Fruit fly (Drosophila melanogaster) whole organism, embryonic: ENCODE data around the gene nmo.

Source experiments
- Ada2b ChIP-seq: fragments of 200-800 bp; sonication (Bioruptor generic); IDR thresholded peaks from 2 replicates; pipeline ENCODE4 v1.3.6; 2022; ENCODE audit warnings: missing biosample characterization, missing genetic modification characterization
- Asciz ChIP-seq: fragments of 200-800 bp; sonication (Bioruptor generic); optimal IDR thresholded peaks from 2 replicates; lab custom pipeline; 2017; ENCODE audit warnings: missing biosample characterization, mild to moderate bottlenecking, missing genetic modification characterization, missing genetic modification reagents
- Awh ChIP-seq: fragments of 200-800 bp; sonication (Bioruptor generic); IDR thresholded peaks from 2 replicates; pipeline ENCODE4, ENCODE4 v1.3.6; 2022; ENCODE audit warnings: missing biosample characterization, missing genetic modification characterization
- CG10366 ChIP-seq: fragments of 200-800 bp; sonication (Bioruptor generic); IDR thresholded peaks from 2 replicates; pipeline ENCODE4 v1.3.6; 2022; ENCODE audit warnings: missing biosample characterization, missing genetic modification characterization
- CG10543 ChIP-seq: fragments of 200-800 bp; sonication (Bioruptor generic); optimal IDR thresholded peaks from 3 replicates; lab custom pipeline; 2017; ENCODE audit warnings: missing biosample characterization, mild to moderate bottlenecking, missing genetic modification characterization, moderate library complexity
- CG11504 ChIP-seq: fragments of 200-800 bp; sonication (Bioruptor generic); optimal IDR thresholded peaks from 3 replicates; lab custom pipeline; 2019; ENCODE audit warnings: missing biosample characterization, mild to moderate bottlenecking, missing genetic modification characterization, moderate library complexity
- CG12942 ChIP-seq: fragments of 200-800 bp; sonication (Bioruptor generic); optimal IDR thresholded peaks from 3 replicates; lab custom pipeline; 2016; ENCODE audit warnings: missing biosample characterization, missing genetic modification characterization
- CG13424 ChIP-seq: fragments of 200-800 bp; sonication (Bioruptor generic); optimal IDR thresholded peaks from 2 replicates; lab custom pipeline; 2019; ENCODE audit warnings: missing biosample characterization, mild to moderate bottlenecking, missing genetic modification characterization, moderate library complexity
- CG14710 ChIP-seq: fragments of 200-800 bp; sonication (Bioruptor generic); optimal IDR thresholded peaks from 3 replicates; lab custom pipeline; 2019; ENCODE audit warnings: missing biosample characterization, mild to moderate bottlenecking, missing genetic modification characterization, moderate library complexity
- CG14965 ChIP-seq: fragments of 200-800 bp; sonication (Bioruptor generic); optimal IDR thresholded peaks from 2 replicates; lab custom pipeline; 2016; ENCODE audit warnings: missing biosample characterization, missing genetic modification characterization, borderline replicate concordance
- CG15601 ChIP-seq: fragments of 200-800 bp; sonication (Bioruptor generic); optimal IDR thresholded peaks from 3 replicates; lab custom pipeline; 2019; ENCODE audit warnings: missing biosample characterization, mild to moderate bottlenecking, missing genetic modification characterization, moderate library complexity
- CG17361 ChIP-seq: fragments of 200-800 bp; sonication (Bioruptor generic); IDR thresholded peaks from 3 replicates; pipeline ENCODE4 v1.3.6; 2022; ENCODE audit warnings: missing biosample characterization, missing genetic modification characterization
- CG18599 ChIP-seq: fragments of 200-800 bp; sonication (Bioruptor generic); optimal IDR thresholded peaks from 3 replicates; lab custom pipeline; 2017; ENCODE audit warnings: missing biosample characterization, missing genetic modification characterization, mild to moderate bottlenecking, moderate library complexity, missing genetic modification reagents
- CG2712 ChIP-seq: fragments of 200-800 bp; optimal IDR thresholded peaks from 3 replicates; lab custom pipeline; 2019; ENCODE audit warnings: missing biosample characterization, mild to moderate bottlenecking, missing genetic modification characterization, moderate library complexity
- CG31441 ChIP-seq: fragments of 200-800 bp; sonication (Bioruptor generic); IDR thresholded peaks from 2 replicates; pipeline ENCODE4 v1.3.6; 2022; ENCODE audit warnings: missing biosample characterization, missing genetic modification characterization
- CG4360 ChIP-seq: fragments of 200-800 bp; sonication (Bioruptor generic); IDR thresholded peaks from 2 replicates; pipeline ENCODE4 v1.3.6; 2022; ENCODE audit warnings: missing biosample characterization, missing genetic modification characterization
- CG6689 ChIP-seq: fragments of 200-800 bp; sonication (Bioruptor generic); IDR thresholded peaks from 2 replicates; pipeline ENCODE4 v1.3.6; 2022; ENCODE audit warnings: missing biosample characterization, missing genetic modification characterization
- CG8924 ChIP-seq: fragments of 200-800 bp; optimal IDR thresholded peaks from 3 replicates; lab custom pipeline; 2019; ENCODE audit warnings: missing biosample characterization, mild to moderate bottlenecking, missing genetic modification characterization, moderate library complexity
- Dbx ChIP-seq: fragments of 200-800 bp; sonication (Bioruptor generic); IDR thresholded peaks from 3 replicates; pipeline ENCODE4 v1.3.6; 2022; ENCODE audit warnings: missing biosample characterization, missing genetic modification characterization
- E2f2 ChIP-seq: fragments of 200-800 bp; sonication (Bioruptor generic); IDR thresholded peaks from 2 replicates; pipeline ENCODE4 v1.3.6; 2022; ENCODE audit warnings: missing biosample characterization, missing genetic modification characterization
- Ets65A ChIP-seq: fragments of 200-800 bp; sonication (Bioruptor generic); peaks from one replicate; lab custom pipeline; 2016; ENCODE audit warnings: missing biosample characterization, missing genetic modification characterization
- Fer1 ChIP-seq: fragments of 200-800 bp; sonication (Bioruptor generic); optimal IDR thresholded peaks from 2 replicates; lab custom pipeline; 2017; ENCODE audit warnings: missing biosample characterization, mild to moderate bottlenecking, missing genetic modification characterization
- Gug ChIP-seq: fragments of 200-800 bp; sonication (Bioruptor generic); IDR thresholded peaks from 4 replicates; pipeline ENCODE4 v1.3.6; 2022; ENCODE audit warnings: missing biosample characterization, missing genetic modification characterization
- HHEX ChIP-seq: fragments of 200-800 bp; sonication (Bioruptor generic); optimal IDR thresholded peaks from 3 replicates; lab custom pipeline; 2017; ENCODE audit warnings: missing biosample characterization, mild to moderate bottlenecking, missing genetic modification characterization, missing genetic modification reagents
- Hmr ChIP-seq: fragments of 200-800 bp; sonication (Bioruptor generic); optimal IDR thresholded peaks from 3 replicates; lab custom pipeline; 2017; ENCODE audit warnings: mild to moderate bottlenecking, missing biosample characterization, missing genetic modification reagents, missing genetic modification characterization
- Hsf ChIP-seq: fragments of 200-800 bp; sonication (Bioruptor generic); optimal IDR thresholded peaks from 3 replicates; lab custom pipeline; 2016; ENCODE audit warnings: missing biosample characterization, missing genetic modification characterization
- Kr ChIP-seq: fragments of 200-800 bp; sonication (Bioruptor generic); optimal IDR thresholded peaks from 2 replicates; lab custom pipeline; 2017; ENCODE audit warnings: missing biosample characterization, mild to moderate bottlenecking, missing genetic modification characterization
- MESR4 ChIP-seq: fragments of 200-800 bp; sonication (Bioruptor generic); optimal IDR thresholded peaks from 2 replicates; lab custom pipeline; 2018; ENCODE audit warnings: missing biosample characterization, mild to moderate bottlenecking, missing genetic modification characterization, moderate library complexity
- Pdp1 ChIP-seq, 2 experiments: fragments of 200-800 bp; sonication (Bioruptor generic); optimal IDR thresholded peaks; 3 replicates each; lab custom pipeline; 2016; ENCODE audit warnings: missing biosample characterization in 2 of 2, missing genetic modification characterization in 2 of 2, mild to moderate bottlenecking in 1 of 2, moderate library complexity in 1 of 2
- Side ChIP-seq: fragments of 200-800 bp; sonication (Bioruptor generic); optimal IDR thresholded peaks from 2 replicates; lab custom pipeline; 2016; ENCODE audit warnings: missing biosample characterization, missing genetic modification characterization
- Xbp1 ChIP-seq: fragments of 200-800 bp; sonication (Bioruptor generic); optimal IDR thresholded peaks from 3 replicates; lab custom pipeline; 2016; ENCODE audit warnings: missing biosample characterization, mild to moderate bottlenecking, missing genetic modification characterization
- Xrp1 ChIP-seq: fragments of 200-800 bp; sonication (Bioruptor generic); IDR thresholded peaks from 2 replicates; pipeline ENCODE4 v1.3.6; 2022; ENCODE audit warnings: missing biosample characterization, missing genetic modification characterization
- az2 ChIP-seq: fragments of 200-800 bp; sonication (Bioruptor generic); optimal IDR thresholded peaks from 3 replicates; lab custom pipeline; 2016; ENCODE audit warnings: missing biosample characterization, missing genetic modification characterization
- chn ChIP-seq: fragments of 200-800 bp; sonication (Bioruptor generic); optimal IDR thresholded peaks from 2 replicates; lab custom pipeline; 2016; ENCODE audit warnings: missing biosample characterization, missing genetic modification characterization
- fd96Cb ChIP-seq: fragments of 200-800 bp; sonication (Bioruptor generic); optimal IDR thresholded peaks from 2 replicates; lab custom pipeline; 2018; ENCODE audit warnings: missing biosample characterization, mild to moderate bottlenecking, missing genetic modification characterization, moderate library complexity
- insv ChIP-seq, 2 experiments: fragments of 200-800 bp; sonication (Bioruptor generic); optimal IDR thresholded peaks; 3 replicates each; lab custom pipeline; 2016 to 2018; ENCODE audit warnings: missing biosample characterization in 2 of 2, missing genetic modification characterization in 2 of 2
- lov ChIP-seq, 2 experiments: fragments of 200-800 bp in 1 of 2; fragments of >200 bp in 1 of 2; sonication (Bioruptor generic) in 1 of 2; IDR thresholded peaks in 1 of 2; optimal IDR thresholded peaks in 1 of 2; 2 replicates in 1 of 2; 3 replicates in 1 of 2; pipeline versions ENCODE4 v1.3.6 to Lab custom; 2017 to 2022; ENCODE audit warnings: missing biosample characterization in 1 of 2, missing genetic modification characterization in 1 of 2
- phol ChIP-seq: fragments of 200-800 bp; sonication (Bioruptor generic); optimal IDR thresholded peaks from 3 replicates; lab custom pipeline; 2018; ENCODE audit warnings: missing biosample characterization, mild to moderate bottlenecking, missing genetic modification characterization, moderate library complexity
- row ChIP-seq: fragments of 200-800 bp; sonication (Bioruptor generic); IDR thresholded peaks from 3 replicates; pipeline ENCODE4 v1.3.6; 2022; ENCODE audit warnings: missing biosample characterization, missing genetic modification characterization
- scrt ChIP-seq: fragments of 200-800 bp; sonication (Bioruptor generic); optimal IDR thresholded peaks from 2 replicates; lab custom pipeline; 2018; ENCODE audit warnings: missing biosample characterization, mild to moderate bottlenecking, missing genetic modification characterization, moderate library complexity
- slou ChIP-seq: fragments of 200-800 bp; sonication (Bioruptor generic); optimal IDR thresholded peaks from 3 replicates; lab custom pipeline; 2016; ENCODE audit warnings: missing biosample characterization, missing genetic modification characterization
- so ChIP-seq: fragments of 200-800 bp; sonication (Bioruptor generic); IDR thresholded peaks from 3 replicates; pipeline ENCODE4 v1.3.6; 2022; ENCODE audit warnings: missing biosample characterization, missing genetic modification characterization
- tap ChIP-seq: fragments of 200-800 bp; optimal IDR thresholded peaks from 3 replicates; lab custom pipeline; 2019; ENCODE audit warnings: missing biosample characterization, mild to moderate bottlenecking, missing genetic modification characterization, moderate library complexity
- tin ChIP-seq: fragments of 200-800 bp; sonication (Bioruptor generic); optimal IDR thresholded peaks from 3 replicates; lab custom pipeline; 2016; ENCODE audit warnings: missing biosample characterization, missing genetic modification characterization
- ttk ChIP-seq: fragments of 200-800 bp; sonication (Bioruptor generic); IDR thresholded peaks from 2 replicates; pipeline ENCODE4 v2.1.2; 2022; ENCODE audit warnings: missing biosample characterization, missing genetic modification characterization
- vfl ChIP-seq: fragments of 200-800 bp; sonication (Bioruptor generic); optimal IDR thresholded peaks from 2 replicates; lab custom pipeline; 2016; ENCODE audit warnings: missing biosample characterization, missing genetic modification characterization
- vvl ChIP-seq: fragments of 200-800 bp; sonication (Bioruptor generic); IDR thresholded peaks from 2 replicates; pipeline ENCODE4 v1.3.6; 2022; ENCODE audit warnings: missing biosample characterization, missing genetic modification characterization
- zf30C ChIP-seq: fragments of 200-800 bp; sonication (Bioruptor generic); optimal IDR thresholded peaks from 3 replicates; lab custom pipeline; 2018; ENCODE audit warnings: missing biosample characterization, mild to moderate bottlenecking, missing genetic modification characterization
- zfh1 ChIP-seq: fragments of 200-800 bp; sonication (Bioruptor generic); IDR thresholded peaks from 3 replicates; pipeline ENCODE4 v1.3.6; 2022; ENCODE audit warnings: missing biosample characterization, missing genetic modification characterization

Gene nmo

DNA sequence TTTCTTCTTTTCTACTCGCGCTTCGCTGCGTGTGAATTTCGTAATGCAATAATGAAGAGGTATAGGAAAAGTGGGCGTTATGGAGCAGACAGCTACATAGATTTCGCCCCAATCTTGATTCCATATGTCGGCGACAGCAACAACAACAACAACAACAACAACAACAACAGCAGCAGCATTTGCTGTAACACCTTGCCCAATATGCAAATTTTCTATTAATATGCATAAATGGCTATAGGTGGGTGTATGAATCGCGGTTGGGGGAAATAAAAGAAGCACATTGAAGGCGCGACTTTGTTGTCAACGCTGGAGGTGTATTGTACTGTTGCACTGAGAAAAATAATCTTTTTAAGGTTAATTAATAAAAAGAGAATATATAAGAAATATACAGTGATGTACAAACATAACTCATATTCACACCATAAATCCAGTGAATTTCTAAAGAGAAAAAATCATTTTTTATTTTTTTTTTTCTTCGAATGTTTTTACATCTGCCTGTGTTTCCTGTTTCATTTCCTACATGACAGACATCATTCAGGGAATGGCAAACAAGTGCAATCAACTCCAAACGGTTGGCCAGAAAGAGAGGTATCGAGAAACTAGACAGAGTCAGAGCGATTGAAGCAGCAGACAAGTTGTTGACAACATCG, 62.7 kb downstream of the nmo start (continued):
- peak; percentile 72 for TF ChIP-seq Ets65A (GFP tag; lab: Kevin White, UChicago)
- peak; percentile 25 for TF ChIP-seq tap
- TF ChIP-seq zfh1 = peak; percentile 46; the same call in 1 of the 3 replicates
- TF ChIP-seq chn (GFP tag; lab: Kevin White, UChicago) = no peak
- TF ChIP-seq vvl (GFP tag; lab: Robert Waterston, UW) = peak; percentile 84
- TF ChIP-seq Awh = peak; percentile 32; the same call in 1 of the 2 replicates
- TF ChIP-seq Hsf (GFP tag; lab: Kevin White, UChicago) = peak; percentile 13
- no peak for TF ChIP-seq Dbx
- TF ChIP-seq slou (GFP tag; lab: Kevin White, UChicago) = no peak
- peak; percentile 13 for TF ChIP-seq Xbp1 (GFP tag; lab: Kevin White, UChicago)
- TF ChIP-seq CG2712 (tag; lab: Kevin White, UChicago) = peak; percentile 37
- 0 out of 2 replicates have a peak, but pooled peaks have one; percentile 24 for TF ChIP-seq CG31441 (GFP tag; lab: Robert Waterston, UW)
- no peak for TF ChIP-seq MESR4 (GFP tag; lab: Kevin White, UChicago)
- peak in 1 of 2 experiments; percentile 38 for TF ChIP-seq Pdp1 (GFP tag; optimal IDR thresholded peaks at IDR 0.05; lab: Kevin White, UChicago)
- no peak for TF ChIP-seq CG10543
- TF ChIP-seq Fer1 (GFP tag; lab: Kevin White, UChicago) = peak; percentile 4
- peak; percentile 4 for TF ChIP-seq CG12942 (GFP tag; lab: Kevin White, UChicago)
- peak; percentile 44 for TF ChIP-seq Ada2b (GFP tag; lab: Robert Waterston, UW)
- no peak for TF ChIP-seq Gug
- TF ChIP-seq zf30C (GFP tag; lab: Kevin White, UChicago) = no peak
- TF ChIP-seq az2 = peak; percentile 11
- TF ChIP-seq CG18599 (GFP tag; lab: Kevin White, UChicago) = peak; percentile 39
- no peak for TF ChIP-seq CG15601 (tag; lab: Kevin White, UChicago)
- no peak for TF ChIP-seq Hmr (GFP tag; lab: Kevin White, UChicago)
- peak; percentile 10; the same call in 1 of the 2 replicates for TF ChIP-seq E2f2
- peak; percentile 72 for TF ChIP-seq CG4360
- TF ChIP-seq phol (tag; lab: Kevin White, UChicago) = peak; percentile 51
- peak; percentile 33; the same call in 1 of the 3 replicates for TF ChIP-seq CG17361
- peak; percentile 7 for TF ChIP-seq CG8924 (tag; lab: Kevin White, UChicago)
- TF ChIP-seq Side (GFP tag; lab: Kevin White, UChicago) = no peak
- TF ChIP-seq Xrp1 (GFP tag; lab: Robert Waterston, UW) = peak; percentile 26; the same call in 1 of the 2 replicates
- TF ChIP-seq Asciz (GFP tag; lab: Kevin White, UChicago) = peak; percentile 44
- TF ChIP-seq insv (GFP tag; optimal IDR thresholded peaks at IDR 0.05; lab: Kevin White, UChicago) = no peak
- no peak for TF ChIP-seq ttk
- TF ChIP-seq fd96Cb (tag; lab: Kevin White, UChicago) = peak; percentile 34
- TF ChIP-seq tin (GFP tag; lab: Kevin White, UChicago) = peak; percentile 3
- TF ChIP-seq row (GFP tag; lab: Robert Waterston, UW) = peak; percentile 47
- TF ChIP-seq lov (optimal IDR thresholded peaks at IDR 0.05; lab: Kevin White, UChicago) = no peak
- no peak for TF ChIP-seq lov (GFP tag; IDR thresholded peaks at IDR 0.05; lab: Robert Waterston, UW)
- peak; percentile 23 for TF ChIP-seq HHEX (GFP tag; lab: Kevin White, UChicago)
- peak; percentile 1 for TF ChIP-seq scrt
- peak; percentile 69 for TF ChIP-seq CG11504 (tag; lab: Kevin White, UChicago)
- 0 out of 3 replicates have a peak, but pooled peaks have one; percentile 47 for TF ChIP-seq so
- TF ChIP-seq vfl = no peak
- TF ChIP-seq CG14710 (tag; lab: Kevin White, UChicago) = peak; percentile 5
- TF ChIP-seq CG6689 = peak; percentile 36; the same call in 1 of the 2 replicates
- TF ChIP-seq CG13424 (tag; lab: Kevin White, UChicago) = peak; percentile 22
- no peak for TF ChIP-seq Kr (GFP tag; lab: Kevin White, UChicago)
- no peak for TF ChIP-seq CG14965 (GFP tag; lab: Kevin White, UChicago)
- peak; percentile 25; the same call in 1 of the 2 replicates for TF ChIP-seq CG10366 (GFP tag; lab: Robert Waterston, UW)
